Worm (Caenorhabditis elegans): ENCODE data around the gene F07G6.2.
"Not testable (repeated sequence)": the region's sequence is repeated elsewhere in the genome, so short reads cannot be mapped to it uniquely, and the experiment has no call there.

DNA sequence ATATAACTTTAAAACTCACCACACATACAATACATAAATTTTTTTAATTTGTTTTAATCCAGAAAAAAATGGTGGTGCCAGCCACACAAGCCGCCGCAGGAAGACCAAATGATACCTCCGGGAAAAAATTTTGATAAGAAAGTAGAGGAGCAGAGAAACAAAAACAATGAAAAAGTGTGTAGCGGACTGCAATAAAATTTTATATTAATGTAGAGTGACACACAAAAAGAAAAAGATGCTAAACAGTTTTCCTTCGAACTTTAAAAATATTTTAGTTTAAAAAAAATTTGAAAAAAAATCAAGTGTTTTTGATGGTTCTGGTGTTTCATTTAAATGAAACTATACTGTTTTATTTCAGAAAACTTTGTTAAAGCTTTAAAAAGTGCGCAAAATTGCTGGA, 37.2 kb upstream of the F07G6.2 start, which contains the start of gene C36C9.12:
- TF ChIP-seq ztf-11 (tag; optimal IDR thresholded peaks at IDR 0.05); elt-1 (tag; optimal IDR thresholded peaks at IDR 0.05; ENCODE audit: borderline replicate concordance, insufficient read depth); nhr-237 (tag; optimal IDR thresholded peaks at IDR 0.05); elt-3 (tag; optimal IDR thresholded peaks at IDR 0.05); tbx-8 (GFP tag; optimal IDR thresholded peaks at IDR 0.05); nhr-76 (tag; optimal IDR thresholded peaks at IDR 0.05); M03D4.4 (tag; optimal IDR thresholded peaks at IDR 0.05); drap-1 (GFP tag; optimal IDR thresholded peaks at IDR 0.05): not testable (repeated sequence)

Measured in whole organism, mixed stage, embryonic.